Worm (Caenorhabditis elegans) whole organism, L1 larva: Measurements from ENCODE around the gene col-174.

Experiments
- C04F5.9 ChIP-seq: sonication (generic microtip); optimal IDR thresholded peaks from 2 replicates; lab custom pipeline; 2016; ENCODE audit warnings: missing genetic modification characterization, missing compliant biosample characterization
- F16B12.6 ChIP-seq: fragments of 150-350 bp; optimal IDR thresholded peaks from 2 replicates; lab custom pipeline; 2014; ENCODE audit warnings: missing biosample characterization, missing genetic modification characterization
- Y116A8C.19 ChIP-seq: sonication (generic microtip); optimal IDR thresholded peaks from 2 replicates; lab custom pipeline; 2016; ENCODE audit warnings: missing compliant biosample characterization, missing genetic modification characterization, borderline replicate concordance
- aly-2 ChIP-seq: fragments of 150-350 bp; optimal IDR thresholded peaks from 2 replicates; lab custom pipeline; 2014; ENCODE audit warnings: missing biosample characterization, missing genetic modification characterization
- ama-1 ChIP-seq: fragments of 150-350 bp; optimal IDR thresholded peaks from 2 replicates; lab custom pipeline; 2014
- blmp-1 ChIP-seq: fragments of 150-350 bp; optimal IDR thresholded peaks from 2 replicates; lab custom pipeline; 2014; ENCODE audit warnings: missing biosample characterization, missing genetic modification characterization
- ceh-82 ChIP-seq, 3 experiments: fragments of 150-350 bp in 1 of 3; sonication (generic microtip) in 2 of 3; optimal IDR thresholded peaks; 2 replicates each; lab custom pipeline; 2014 to 2017; ENCODE audit warnings: missing biosample characterization in 3 of 3, missing genetic modification characterization in 3 of 3
- ceh-90 ChIP-seq: sonication (generic microtip); optimal IDR thresholded peaks from 2 replicates; lab custom pipeline; 2016; ENCODE audit warnings: missing genetic modification characterization, missing compliant biosample characterization
- dpl-1 ChIP-seq, 3 experiments: fragments of 150-350 bp in 2 of 3; sonication (generic microtip) in 1 of 3; optimal IDR thresholded peaks; 2 replicates each; lab custom pipeline; 2014 to 2017; ENCODE audit warnings: missing biosample characterization in 3 of 3, missing genetic modification characterization in 3 of 3, missing genetic modification reagents in 3 of 3
- dsc-1 ChIP-seq: sonication (generic microtip); optimal IDR thresholded peaks from 2 replicates; lab custom pipeline; 2016; ENCODE audit warnings: mild to moderate bottlenecking, missing genetic modification characterization, missing compliant biosample characterization
- efl-1 ChIP-seq, 4 experiments: fragments of 150-350 bp; optimal IDR thresholded peaks in 3 of 4; peaks in 1 of 4; 1 replicate in 1 of 4; 2 replicates in 3 of 4; lab custom pipeline; 2014; ENCODE audit warnings: missing biosample characterization in 2 of 4, missing genetic modification characterization in 2 of 4, missing genetic modification reagents in 2 of 4
- egl-13 ChIP-seq: sonication (generic microtip); optimal IDR thresholded peaks from 2 replicates; lab custom pipeline; 2016; ENCODE audit warnings: missing genotype, missing genetic modification reagents, missing genetic modification characterization, missing compliant biosample characterization
- elt-3 ChIP-seq, 6 experiments: fragments of 150-350 bp in 1 of 6; sonication (generic microtip); optimal IDR thresholded peaks; 2 replicates each; lab custom pipeline; 2017 to 2018; ENCODE audit warnings: missing biosample characterization in 6 of 6, missing genetic modification characterization in 6 of 6, inconsistent platforms in 1 of 6
- fkh-4 ChIP-seq: sonication (generic microtip); optimal IDR thresholded peaks from 2 replicates; lab custom pipeline; 2016; ENCODE audit warnings: missing compliant biosample characterization, missing genetic modification characterization, borderline replicate concordance
- fkh-8 ChIP-seq: sonication (generic microtip); optimal IDR thresholded peaks from 2 replicates; lab custom pipeline; 2016; ENCODE audit warnings: mild to moderate bottlenecking, missing genetic modification characterization, missing compliant biosample characterization
- fos-1 ChIP-seq: fragments of 150-350 bp; optimal IDR thresholded peaks from 2 replicates; lab custom pipeline; 2014; ENCODE audit warnings: missing biosample characterization, missing genetic modification characterization
- grh-1 ChIP-seq: fragments of 200-800 bp; sonication (Bioruptor generic); IDR thresholded peaks from 2 replicates; pipeline ENCODE4 v1.3.6; 2022; ENCODE audit warnings: missing genetic modification reagents, missing genetic modification characterization, missing compliant biosample characterization
- hlh-17 ChIP-seq: fragments of 200-800 bp; sonication (Bioruptor generic); optimal IDR thresholded peaks from 2 replicates; lab custom pipeline; 2018; ENCODE audit warnings: missing genetic modification characterization, mild to moderate bottlenecking, missing compliant biosample characterization, moderate library complexity, borderline replicate concordance
- irx-1 ChIP-seq: sonication (generic microtip); optimal IDR thresholded peaks from 2 replicates; lab custom pipeline; 2016; ENCODE audit warnings: missing genetic modification characterization, missing compliant biosample characterization
- lin-13 ChIP-seq: fragments of 150-350 bp; optimal IDR thresholded peaks from 2 replicates; lab custom pipeline; 2014; ENCODE audit warnings: missing biosample characterization, missing genetic modification reagents, missing genetic modification characterization
- lin-14 ChIP-seq: fragments of 200-800 bp; sonication (Bioruptor generic); optimal IDR thresholded peaks from 2 replicates; lab custom pipeline; 2018; ENCODE audit warnings: mild to moderate bottlenecking, missing genetic modification characterization, moderate library complexity, missing compliant biosample characterization
- lin-15B ChIP-seq: fragments of 150-350 bp; sonication (generic microtip); optimal IDR thresholded peaks from 3 replicates; lab custom pipeline; 2014; ENCODE audit warnings: missing biosample characterization, missing genetic modification characterization
- lin-35 ChIP-seq, 2 experiments: fragments of 150-350 bp; optimal IDR thresholded peaks; 2 replicates each; lab custom pipeline; 2014; ENCODE audit warnings: missing biosample characterization in 2 of 2, missing genetic modification characterization in 2 of 2, missing genetic modification reagents in 2 of 2
- lin-39 ChIP-seq: fragments of 150-350 bp; optimal IDR thresholded peaks from 2 replicates; lab custom pipeline; 2014; ENCODE audit warnings: missing biosample characterization, missing genetic modification reagents, missing genetic modification characterization
- lir-3 ChIP-seq: sonication (generic microtip); optimal IDR thresholded peaks from 2 replicates; lab custom pipeline; 2016; ENCODE audit warnings: mild to moderate bottlenecking, missing genetic modification characterization, moderate library complexity, missing compliant biosample characterization; ENCODE audit not compliant: poor library complexity
- lsy-2 ChIP-seq, 2 experiments: fragments of 150-350 bp; optimal IDR thresholded peaks; 2 replicates each; lab custom pipeline; 2014; ENCODE audit warnings: missing biosample characterization in 2 of 2, missing genetic modification characterization in 2 of 2
- mdl-1 ChIP-seq, 2 experiments: fragments of 150-350 bp; optimal IDR thresholded peaks; 2 replicates each; lab custom pipeline; 2014 to 2017; ENCODE audit warnings: missing biosample characterization in 2 of 2, missing genetic modification characterization in 2 of 2, inconsistent platforms in 1 of 2
- mep-1 ChIP-seq: fragments of 150-350 bp; optimal IDR thresholded peaks from 2 replicates; lab custom pipeline; 2014; ENCODE audit warnings: missing biosample characterization, missing genetic modification characterization
- nhr-11 ChIP-seq: fragments of 150-350 bp; optimal IDR thresholded peaks from 2 replicates; lab custom pipeline; 2014; ENCODE audit warnings: missing biosample characterization, missing genetic modification characterization
- nhr-20 ChIP-seq: sonication (generic microtip); optimal IDR thresholded peaks from 2 replicates; lab custom pipeline; 2016; ENCODE audit warnings: mild to moderate bottlenecking, missing genetic modification characterization, missing compliant biosample characterization
- nhr-237 ChIP-seq: fragments of 150-350 bp; optimal IDR thresholded peaks from 2 replicates; lab custom pipeline; 2014; ENCODE audit warnings: missing biosample characterization, missing genetic modification characterization
- nhr-28 ChIP-seq: fragments of 150-350 bp; optimal IDR thresholded peaks from 2 replicates; lab custom pipeline; 2014; ENCODE audit warnings: missing biosample characterization, missing genetic modification characterization
- nhr-47 ChIP-seq: sonication (generic microtip); optimal IDR thresholded peaks from 2 replicates; lab custom pipeline; 2016; ENCODE audit warnings: mild to moderate bottlenecking, missing genetic modification characterization, moderate library complexity, missing compliant biosample characterization
- nhr-76 ChIP-seq: sonication (generic microtip); optimal IDR thresholded peaks from 2 replicates; lab custom pipeline; 2017; ENCODE audit warnings: missing biosample characterization, missing genetic modification characterization
- nhr-77 ChIP-seq: fragments of 150-350 bp; optimal IDR thresholded peaks from 2 replicates; lab custom pipeline; 2014; ENCODE audit warnings: missing biosample characterization, missing genetic modification characterization
- nhr-90 ChIP-seq: sonication (generic microtip); optimal IDR thresholded peaks from 2 replicates; lab custom pipeline; 2016; ENCODE audit warnings: mild to moderate bottlenecking, missing genetic modification characterization, missing compliant biosample characterization; ENCODE audit not compliant: poor library complexity
- pag-3 ChIP-seq: sonication (generic microtip); optimal IDR thresholded peaks from 2 replicates; lab custom pipeline; 2017; ENCODE audit warnings: missing genetic modification characterization, mild to moderate bottlenecking, missing compliant biosample characterization, antibody characterized with exemption, borderline replicate concordance; ENCODE audit not compliant: insufficient read depth
- pqm-1 ChIP-seq: sonication (generic microtip); optimal IDR thresholded peaks from 3 replicates; lab custom pipeline; 2017; ENCODE audit warnings: missing biosample characterization, missing genetic modification characterization
- snpc-4 ChIP-seq: fragments of 150-350 bp; optimal IDR thresholded peaks from 2 replicates; lab custom pipeline; 2014; ENCODE audit warnings: missing biosample characterization, missing genetic modification characterization
- snu-23 ChIP-seq: sonication (generic microtip); optimal IDR thresholded peaks from 2 replicates; lab custom pipeline; 2016; ENCODE audit warnings: missing genetic modification characterization, missing compliant biosample characterization
- sox-4 ChIP-seq: sonication (generic microtip); optimal IDR thresholded peaks from 2 replicates; lab custom pipeline; 2016; ENCODE audit warnings: missing genetic modification characterization, missing compliant biosample characterization
- sptf-1 ChIP-seq: fragments of 150-350 bp; optimal IDR thresholded peaks from 2 replicates; lab custom pipeline; 2014; ENCODE audit warnings: missing biosample characterization, missing genetic modification characterization
- swsn-7 ChIP-seq: sonication (generic microtip); optimal IDR thresholded peaks from 2 replicates; lab custom pipeline; 2016; ENCODE audit warnings: missing genetic modification characterization, missing compliant biosample characterization
- tbx-2 ChIP-seq: sonication (generic microtip); optimal IDR thresholded peaks from 2 replicates; lab custom pipeline; 2016; ENCODE audit warnings: missing genetic modification characterization, missing compliant biosample characterization
- unc-130 ChIP-seq: fragments of 150-350 bp; optimal IDR thresholded peaks from 2 replicates; lab custom pipeline; 2017; ENCODE audit warnings: missing biosample characterization, missing genetic modification characterization, inconsistent platforms
- unc-62 ChIP-seq: fragments of 150-350 bp; optimal IDR thresholded peaks from 2 replicates; lab custom pipeline; 2014; ENCODE audit warnings: missing biosample characterization, missing genetic modification reagents, missing genetic modification characterization
- unc-98 ChIP-seq: fragments of 200-800 bp; sonication (Bioruptor generic); IDR thresholded peaks from 2 replicates; pipeline ENCODE4 v1.3.6; 2022; ENCODE audit warnings: missing genetic modification characterization, missing compliant biosample characterization
- vab-15 ChIP-seq: sonication (generic microtip); optimal IDR thresholded peaks from 2 replicates; lab custom pipeline; 2017; ENCODE audit warnings: missing genotype, mild to moderate bottlenecking, missing genetic modification characterization, missing compliant biosample characterization

Gene col-174

ce11 chrX:7585610-7586259 is 39.1 kb downstream of the col-174 start, which contains the start of gene adt-2 (continued):
- no peak for TF ChIP-seq F16B12.6 (tag; lab: Kevin White, UChicago)
- TF ChIP-seq snpc-4 (tag; lab: Kevin White, UChicago), result no peak
- TF ChIP-seq tbx-2 (tag; lab: Kevin White, UChicago), result peak; percentile 19
- TF ChIP-seq swsn-7 (tag; lab: Kevin White, UChicago), result no peak
- TF ChIP-seq fos-1 (tag; lab: Kevin White, UChicago), result no peak
- TF ChIP-seq dpl-1 (GFP tag; optimal IDR thresholded peaks at IDR 0.05; lab: Kevin White, UChicago), result no peak
- no peak for TF ChIP-seq irx-1 (tag; lab: Kevin White, UChicago)
- no peak for TF ChIP-seq ceh-90 (tag; lab: Kevin White, UChicago)
- no peak for TF ChIP-seq nhr-11
- TF ChIP-seq nhr-20, result peak; percentile 43
- TF ChIP-seq nhr-77, result no peak
- TF ChIP-seq nhr-237 (tag; lab: Kevin White, UChicago), result no peak
- TF ChIP-seq lsy-2 (tag; optimal IDR thresholded peaks at IDR 0.05; lab: Kevin White, UChicago), result peak; percentile 20 to 74
- no peak for TF ChIP-seq sox-4 (tag; lab: Kevin White, UChicago)
- no peak for TF ChIP-seq egl-13 (tag; lab: Kevin White, UChicago)
- TF ChIP-seq lir-3, result no peak
- no peak for TF ChIP-seq lin-13 (GFP tag; lab: Kevin White, UChicago)
- no peak for TF ChIP-seq dsc-1 (tag; lab: Kevin White, UChicago)
- TF ChIP-seq mdl-1 (tag; optimal IDR thresholded peaks at IDR 0.05; lab: Kevin White, UChicago), result peak in 1 of 2 experiments; percentile 29
- TF ChIP-seq ceh-82 (tag; optimal IDR thresholded peaks at IDR 0.05; lab: Kevin White, UChicago), result no peak
- no peak for TF ChIP-seq nhr-47 (tag; lab: Kevin White, UChicago)
- TF ChIP-seq mep-1, result peak; percentile 52
- TF ChIP-seq ama-1 (lab: Kevin White, UChicago), result no peak
- no peak for TF ChIP-seq fkh-4
- no peak for TF ChIP-seq lin-39 (tag; lab: Kevin White, UChicago)
- no peak for TF ChIP-seq unc-62 (GFP tag; lab: Kevin White, UChicago)
- no peak for TF ChIP-seq lin-15B (tag; lab: Kevin White, UChicago)
- TF ChIP-seq unc-98 (GFP tag; lab: Robert Waterston, UW), result no peak
- no peak for TF ChIP-seq nhr-76 (tag; lab: Kevin White, UChicago)
- peak; percentile 69 for TF ChIP-seq snu-23
- no peak for TF ChIP-seq C04F5.9 (tag; lab: Kevin White, UChicago)
- no peak for TF ChIP-seq Y116A8C.19 (tag; lab: Kevin White, UChicago)
- no peak for TF ChIP-seq pqm-1 (tag; lab: Kevin White, UChicago)
- peak in 1 of 2 experiments; percentile 51 for TF ChIP-seq lin-35 (GFP tag; optimal IDR thresholded peaks at IDR 0.05; lab: Kevin White, UChicago)
- TF ChIP-seq hlh-17 (GFP tag; lab: Kevin White, UChicago), result no peak
- TF ChIP-seq vab-15 (tag; lab: Kevin White, UChicago), result no peak
- peak in 5 of 6 experiments; percentile 6 to 74 (median 54) for TF ChIP-seq elt-3 (tag; optimal IDR thresholded peaks at IDR 0.05; lab: Kevin White, UChicago)
- TF ChIP-seq blmp-1 (tag; lab: Kevin White, UChicago), result peak; percentile 92
- peak; percentile 54 for TF ChIP-seq lin-14 (GFP tag; lab: Kevin White, UChicago)
- no peak for TF ChIP-seq unc-130 (tag; lab: Kevin White, UChicago)
- no peak for TF ChIP-seq nhr-28 (tag; lab: Kevin White, UChicago)
- no peak for TF ChIP-seq grh-1 (GFP tag; lab: Robert Waterston, UW)
- TF ChIP-seq efl-1 (optimal IDR thresholded peaks at IDR 0.05; lab: Kevin White, UChicago), result no peak
- peak in 1 of 2 experiments; percentile 42 for TF ChIP-seq efl-1 (GFP tag; optimal IDR thresholded peaks at IDR 0.05 in 1 of 2; lab: Kevin White, UChicago)
- TF ChIP-seq aly-2 (tag; lab: Kevin White, UChicago), result no peak
- TF ChIP-seq fkh-8 (tag; lab: Kevin White, UChicago), result no peak
- peak; percentile 32 for TF ChIP-seq nhr-90 (tag; lab: Kevin White, UChicago)
- TF ChIP-seq pag-3 (tag; lab: Kevin White, UChicago), result no peak
- TF ChIP-seq sptf-1, result no peak
- TF ChIP-seq, all 84 proteins: peak for 15
